Fruit fly (Drosophila melanogaster): ENCODE data around the gene Sgs7.

Sgs7 gene

dm6 chr3L:11483135-11483534 is 26.5 kb upstream of the Sgs7 start (continued):
- no peak for TF ChIP-seq insv (GFP tag; optimal IDR thresholded peaks at IDR 0.05)
- TF ChIP-seq CG14441 (GFP tag; IDR thresholded peaks at IDR 0.05): no peak
- TF ChIP-seq CG12155 (GFP tag; optimal IDR thresholded peaks at IDR 0.05): peak; percentile 2
- TF ChIP-seq CG12104 (GFP tag; optimal IDR thresholded peaks at IDR 0.05): peak; percentile 10
- peak; percentile 65 for TF ChIP-seq CG10979 (tag; optimal IDR thresholded peaks at IDR 0.05)
- peak; percentile 29 for TF ChIP-seq btn (GFP tag; optimal IDR thresholded peaks at IDR 0.05)
- TF ChIP-seq CG8388 (GFP tag; optimal IDR thresholded peaks at IDR 0.05): peak; percentile 45
- no peak for TF ChIP-seq CG10147 (GFP tag; optimal IDR thresholded peaks at IDR 0.05)
- TF ChIP-seq CHES-1-like (GFP tag; optimal IDR thresholded peaks at IDR 0.05): peak; percentile 28
- peak; percentile 67 for TF ChIP-seq CG11504 (tag; optimal IDR thresholded peaks at IDR 0.05)
- TF ChIP-seq CG1602 (GFP tag; optimal IDR thresholded peaks at IDR 0.05): peak; percentile 54
- no peak for TF ChIP-seq Adf1 (GFP tag; IDR thresholded peaks at IDR 0.05)
- peak; percentile 18 for TF ChIP-seq CG10209 (GFP tag; optimal IDR thresholded peaks at IDR 0.05)
- peak; percentile 40 for TF ChIP-seq Meics (GFP tag; optimal IDR thresholded peaks at IDR 0.05)
- TF ChIP-seq Blimp-1 (GFP tag; optimal IDR thresholded peaks at IDR 0.05): peak; percentile 52
- peak; percentile 14 for TF ChIP-seq CG17359 (tag; optimal IDR thresholded peaks at IDR 0.05)
- TF ChIP-seq vvl (GFP tag; IDR thresholded peaks at IDR 0.05): peak; percentile 33; the same call in 1 of the 2 replicates
- TF ChIP-seq CG6813 (GFP tag; optimal IDR thresholded peaks at IDR 0.05): peak; percentile 45
- TF ChIP-seq CG13894 (tag; optimal IDR thresholded peaks at IDR 0.05): no peak
- TF ChIP-seq D (optimal IDR thresholded peaks at IDR 0.05): no peak
- peak; percentile 63 for TF ChIP-seq D (GFP tag; optimal IDR thresholded peaks at IDR 0.05)
- TF ChIP-seq org-1 (GFP tag; optimal IDR thresholded peaks at IDR 0.05): peak; percentile 33
- TF ChIP-seq Sin3A (optimal IDR thresholded peaks at IDR 0.05): no peak
- TF ChIP-seq pum (GFP tag; optimal IDR thresholded peaks at IDR 0.05): peak; percentile 33
- TF ChIP-seq nau (GFP tag; optimal IDR thresholded peaks at IDR 0.05): peak; percentile 37
- TF ChIP-seq Bdp1 (GFP tag; optimal IDR thresholded peaks at IDR 0.05): no peak
- peak; percentile 37 for TF ChIP-seq CG1529 (GFP tag; optimal IDR thresholded peaks at IDR 0.05)
- no peak for TF ChIP-seq trem (tag; optimal IDR thresholded peaks at IDR 0.05)
- TF ChIP-seq HmgZ (tag; optimal IDR thresholded peaks at IDR 0.05): no peak
- 0 out of 3 replicates have a peak, but pooled peaks have one; percentile 10 for TF ChIP-seq gce (GFP tag; IDR thresholded peaks at IDR 0.05)
- peak; percentile 42 for TF ChIP-seq CG15269 (tag; optimal IDR thresholded peaks at IDR 0.05)
- TF ChIP-seq CG14710 (tag; optimal IDR thresholded peaks at IDR 0.05): peak; percentile 36
- TF ChIP-seq Dip3 (GFP tag; optimal IDR thresholded peaks at IDR 0.05): no peak
- peak; percentile 2 for TF ChIP-seq Fer3 (tag; optimal IDR thresholded peaks at IDR 0.05)
- TF ChIP-seq E2f1 (GFP tag; IDR thresholded peaks at IDR 0.05): peak; percentile 43; the same call in 1 of the 2 replicates
- peak; percentile 51 for TF ChIP-seq tio (GFP tag; optimal IDR thresholded peaks at IDR 0.05)
- TF ChIP-seq stc (GFP tag; IDR thresholded peaks at IDR 0.05): no peak; the same call in 1 of the 2 replicates
- TF ChIP-seq CG9437 (GFP tag; optimal IDR thresholded peaks at IDR 0.05): peak; percentile 38
- no peak for TF ChIP-seq Dfd (GFP tag; optimal IDR thresholded peaks at IDR 0.05)
- peak; percentile 37 for TF ChIP-seq pnt (GFP tag; optimal IDR thresholded peaks at IDR 0.05)
- peak; percentile 48 for TF ChIP-seq Sox100B (GFP tag; optimal IDR thresholded peaks at IDR 0.05)
- no peak for TF ChIP-seq Trl (optimal IDR thresholded peaks at IDR 0.05)
- TF ChIP-seq Trl (GFP tag; optimal IDR thresholded peaks at IDR 0.05): peak; percentile 35
- TF ChIP-seq CG18619 (GFP tag; optimal IDR thresholded peaks at IDR 0.05): peak; percentile 32
- TF ChIP-seq CG8944 (GFP tag; optimal IDR thresholded peaks at IDR 0.05): peak; percentile 15
- 0 out of 2 replicates have a peak, but pooled peaks have one; percentile 2 for TF ChIP-seq NFAT (GFP tag; IDR thresholded peaks at IDR 0.05)
- peak in 1 of 2 experiments; percentile 58 for TF ChIP-seq Hr51 (GFP tag; optimal IDR thresholded peaks at IDR 0.05)
- peak; percentile 24 for TF ChIP-seq Chrac-16 (GFP tag; optimal IDR thresholded peaks at IDR 0.05)
- TF ChIP-seq fd96Cb (tag; optimal IDR thresholded peaks at IDR 0.05): peak; percentile 40
- peak; percentile 18 for TF ChIP-seq Usf (GFP tag; optimal IDR thresholded peaks at IDR 0.05)
- no peak for TF ChIP-seq fd64A (GFP tag; optimal IDR thresholded peaks at IDR 0.05)
